Worm (Caenorhabditis elegans) whole organism, L3 larva: Measurements from ENCODE around the gene mks-3.
A peak's percentile ranks its signal among the peaks of the same experiment; 100 is the strongest.

Experiments
- R02D3.7 ChIP-seq: fragments of 150-350 bp; optimal IDR thresholded peaks from 2 replicates; lab custom pipeline; 2014; ENCODE audit warnings: missing biosample characterization, missing genetic modification characterization
- ama-1 ChIP-seq: fragments of 150-350 bp; optimal IDR thresholded peaks from 2 replicates; lab custom pipeline; 2018
- ceh-16 ChIP-seq: sonication (generic microtip); optimal IDR thresholded peaks from 2 replicates; lab custom pipeline; 2017; ENCODE audit warnings: missing biosample characterization, missing genetic modification characterization
- ceh-82 ChIP-seq: fragments of 150-350 bp; optimal IDR thresholded peaks from 2 replicates; lab custom pipeline; 2014; ENCODE audit warnings: missing biosample characterization, missing genetic modification characterization
- daf-12 ChIP-seq: fragments of 150-350 bp; optimal IDR thresholded peaks from 2 replicates; lab custom pipeline; 2014; ENCODE audit warnings: missing biosample characterization, missing genetic modification reagents, missing genetic modification characterization
- egl-27 ChIP-seq: sonication (generic microtip); optimal IDR thresholded peaks from 4 replicates; lab custom pipeline; 2017; ENCODE audit warnings: missing biosample characterization, missing genetic modification reagents, missing genetic modification characterization
- egl-5 ChIP-seq: fragments of 150-350 bp; optimal IDR thresholded peaks from 2 replicates; lab custom pipeline; 2017; ENCODE audit warnings: missing biosample characterization, missing genetic modification reagents, missing genetic modification characterization, inconsistent platforms
- elt-1 ChIP-seq: fragments of 150-350 bp; optimal IDR thresholded peaks from 2 replicates; lab custom pipeline; 2014; ENCODE audit warnings: missing biosample characterization, missing genetic modification characterization
- elt-2 ChIP-seq: sonication (generic microtip); optimal IDR thresholded peaks from 2 replicates; lab custom pipeline; 2016; ENCODE audit warnings: missing genetic modification reagents, mild to moderate bottlenecking, missing genetic modification characterization, missing compliant biosample characterization
- fkh-2 ChIP-seq: fragments of 150-350 bp; optimal IDR thresholded peaks from 2 replicates; lab custom pipeline; 2014; ENCODE audit warnings: missing biosample characterization, missing genetic modification reagents, missing genetic modification characterization
- hmg-11 ChIP-seq: sonication (generic microtip); optimal IDR thresholded peaks from 2 replicates; lab custom pipeline; 2016; ENCODE audit warnings: missing genetic modification characterization, missing compliant biosample characterization
- jun-1 ChIP-seq: fragments of 150-350 bp; optimal IDR thresholded peaks from 2 replicates; lab custom pipeline; 2014; ENCODE audit warnings: missing biosample characterization, missing genetic modification reagents, missing genetic modification characterization
- lin-15B ChIP-seq: fragments of 150-350 bp; optimal IDR thresholded peaks from 2 replicates; lab custom pipeline; 2014; ENCODE audit warnings: missing biosample characterization, missing genetic modification characterization
- mdl-1 ChIP-seq: fragments of 150-350 bp; optimal IDR thresholded peaks from 2 replicates; lab custom pipeline; 2014; ENCODE audit warnings: missing biosample characterization, missing genetic modification characterization
- mml-1 ChIP-seq: fragments of 150-350 bp; sonication (generic microtip); optimal IDR thresholded peaks from 3 replicates; lab custom pipeline; 2014; ENCODE audit warnings: missing biosample characterization, missing genetic modification characterization
- nfya-1 ChIP-seq: sonication (generic microtip); optimal IDR thresholded peaks from 2 replicates; lab custom pipeline; 2017; ENCODE audit warnings: missing genetic modification characterization, mild to moderate bottlenecking, missing compliant biosample characterization, antibody characterized with exemption, moderate library complexity; ENCODE audit not compliant: insufficient read depth
- nhr-11 ChIP-seq: fragments of 150-350 bp; optimal IDR thresholded peaks from 2 replicates; lab custom pipeline; 2014; ENCODE audit warnings: missing biosample characterization, missing genetic modification characterization
- nhr-23 ChIP-seq: fragments of 150-350 bp; optimal IDR thresholded peaks from 2 replicates; lab custom pipeline; 2014; ENCODE audit warnings: missing biosample characterization, missing genetic modification reagents, missing genetic modification characterization
- nhr-28 ChIP-seq: fragments of 150-350 bp; optimal IDR thresholded peaks from 2 replicates; lab custom pipeline; 2014; ENCODE audit warnings: missing biosample characterization, missing genetic modification characterization
- nhr-43 ChIP-seq: sonication (generic microtip); optimal IDR thresholded peaks from 2 replicates; lab custom pipeline; 2016; ENCODE audit warnings: mild to moderate bottlenecking, missing genetic modification characterization, missing compliant biosample characterization; ENCODE audit not compliant: poor library complexity, severe bottlenecking
- nhr-67 ChIP-seq: fragments of 150-350 bp; optimal IDR thresholded peaks from 2 replicates; lab custom pipeline; 2014; ENCODE audit warnings: missing biosample characterization, missing genetic modification characterization
- nhr-76 ChIP-seq: fragments of 150-350 bp; sonication (generic microtip); optimal IDR thresholded peaks from 5 replicates; lab custom pipeline; 2014; ENCODE audit warnings: missing biosample characterization, missing genetic modification characterization
- pha-4 ChIP-seq: fragments of 150-350 bp; optimal IDR thresholded peaks from 2 replicates; lab custom pipeline; 2014; ENCODE audit warnings: missing biosample characterization, missing genetic modification reagents, missing genetic modification characterization
- pqm-1 ChIP-seq: fragments of 150-350 bp; optimal IDR thresholded peaks from 2 replicates; lab custom pipeline; 2017; ENCODE audit warnings: missing biosample characterization, missing genetic modification characterization, inconsistent platforms
- sea-2 ChIP-seq: fragments of 150-350 bp; sonication (generic microtip); optimal IDR thresholded peaks from 4 replicates; lab custom pipeline; 2014; ENCODE audit warnings: missing biosample characterization, missing genetic modification reagents, missing genetic modification characterization
- snpc-4 ChIP-seq: fragments of 150-350 bp; optimal IDR thresholded peaks from 2 replicates; lab custom pipeline; 2014; ENCODE audit warnings: missing biosample characterization, missing genetic modification characterization
- tbx-2 ChIP-seq: sonication (generic microtip); optimal IDR thresholded peaks from 2 replicates; lab custom pipeline; 2016; ENCODE audit warnings: mild to moderate bottlenecking, missing genetic modification characterization, missing compliant biosample characterization
- unc-39 ChIP-seq: sonication (generic microtip); optimal IDR thresholded peaks from 4 replicates; lab custom pipeline; 2017; ENCODE audit warnings: missing biosample characterization, missing genetic modification characterization
- unc-62 ChIP-seq: fragments of 150-350 bp; sonication (generic microtip); optimal IDR thresholded peaks from 4 replicates; lab custom pipeline; 2014; ENCODE audit warnings: missing biosample characterization, missing genetic modification reagents, missing genetic modification characterization
- zag-1 ChIP-seq: fragments of 150-350 bp; optimal IDR thresholded peaks from 2 replicates; lab custom pipeline; 2014; ENCODE audit warnings: missing biosample characterization, missing genetic modification characterization
- ztf-11 ChIP-seq: fragments of 150-350 bp; optimal IDR thresholded peaks from 2 replicates; lab custom pipeline; 2014; ENCODE audit warnings: missing biosample characterization, missing genetic modification characterization

mks-3 gene

ce11 chrII:7624272-7624671 lies 40.8 kb upstream of the mks-3 start:
- TF ChIP-seq hmg-11 (tag; lab: Kevin White, UChicago): no peak
- TF ChIP-seq zag-1 (tag; lab: Kevin White, UChicago): no peak
- no peak for TF ChIP-seq elt-1 (tag; lab: Kevin White, UChicago)
- no peak for TF ChIP-seq jun-1 (tag; lab: Kevin White, UChicago)
- no peak for TF ChIP-seq pqm-1 (tag; lab: Kevin White, UChicago)
- TF ChIP-seq lin-15B (tag; lab: Kevin White, UChicago): no peak
- no peak for TF ChIP-seq fkh-2 (tag; lab: Kevin White, UChicago)
- TF ChIP-seq ztf-11 (tag; lab: Kevin White, UChicago): no peak
- TF ChIP-seq unc-62 (GFP tag; lab: Kevin White, UChicago): no peak
- TF ChIP-seq R02D3.7 (tag; lab: Kevin White, UChicago): no peak
- TF ChIP-seq nhr-67: no peak
- no peak for TF ChIP-seq ceh-82 (tag; lab: Kevin White, UChicago)
- TF ChIP-seq egl-5 (tag; lab: Kevin White, UChicago): no peak
- no peak for TF ChIP-seq daf-12
- no peak for TF ChIP-seq ama-1 (lab: Kevin White, UChicago)
- TF ChIP-seq mdl-1 (tag; lab: Kevin White, UChicago): no peak
- TF ChIP-seq nhr-11 (tag; lab: Kevin White, UChicago): no peak
- TF ChIP-seq nhr-23 (tag; lab: Kevin White, UChicago): no peak
- TF ChIP-seq mml-1 (tag; lab: Kevin White, UChicago): no peak

DNA sequence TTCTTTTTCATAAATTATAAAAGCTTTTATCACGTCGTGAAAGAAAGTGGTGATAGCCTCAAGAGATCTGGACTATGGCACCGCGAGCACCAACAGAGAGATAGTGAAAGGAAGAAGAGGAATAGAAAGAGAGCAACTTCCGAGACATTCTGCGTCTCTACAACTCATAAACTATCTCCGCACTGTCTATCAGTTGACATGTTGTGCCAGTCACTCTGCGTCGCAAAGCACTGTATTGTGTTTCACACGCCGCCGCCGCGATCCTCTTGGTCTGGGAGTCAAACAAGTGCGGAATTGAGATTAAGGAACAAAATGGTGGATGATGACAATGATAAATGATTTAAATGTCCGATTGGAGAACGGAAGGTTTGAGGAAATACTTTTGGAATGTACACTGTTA lies 40.0 kb upstream of the mks-3 start:
- peak; percentile 7 for TF ChIP-seq nfya-1
- TF ChIP-seq ztf-11 (tag; lab: Kevin White, UChicago): no peak
- TF ChIP-seq jun-1 (tag; lab: Kevin White, UChicago): peak; percentile 43
- peak; percentile 76 for TF ChIP-seq elt-2 (tag; lab: Kevin White, UChicago)
- peak; percentile 38 for TF ChIP-seq pqm-1 (tag; lab: Kevin White, UChicago)
- TF ChIP-seq nhr-76 (tag; lab: Kevin White, UChicago): no peak
- peak; percentile 70 for TF ChIP-seq pha-4
- no peak for TF ChIP-seq sea-2
- no peak for TF ChIP-seq unc-39 (tag; lab: Kevin White, UChicago)
- TF ChIP-seq tbx-2 (tag; lab: Kevin White, UChicago): no peak
- TF ChIP-seq, all 47 proteins: peak for 5

DNA sequence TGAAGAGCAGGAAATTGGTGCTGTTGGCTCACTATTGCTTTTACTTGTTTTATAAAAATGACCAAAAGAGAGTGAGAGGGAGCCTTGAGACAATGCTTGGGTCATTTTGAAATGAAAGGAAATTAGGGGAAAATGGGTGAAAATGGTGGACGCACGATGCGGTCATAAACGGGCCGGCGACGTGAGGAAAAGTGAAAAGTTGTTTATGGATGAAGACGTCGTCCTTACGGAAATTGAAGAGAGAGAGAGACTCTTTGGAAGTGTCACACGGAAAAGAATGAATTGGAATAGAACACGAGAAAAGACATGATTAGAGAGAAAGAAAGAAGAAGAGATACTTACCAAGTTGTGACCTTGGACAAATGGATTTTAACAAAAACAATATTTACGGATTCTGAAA lies 38.1 kb upstream of the mks-3 start:
- peak; percentile 36 for TF ChIP-seq nhr-23 (tag; lab: Kevin White, UChicago)
- no peak for TF ChIP-seq ama-1 (lab: Kevin White, UChicago)

DNA sequence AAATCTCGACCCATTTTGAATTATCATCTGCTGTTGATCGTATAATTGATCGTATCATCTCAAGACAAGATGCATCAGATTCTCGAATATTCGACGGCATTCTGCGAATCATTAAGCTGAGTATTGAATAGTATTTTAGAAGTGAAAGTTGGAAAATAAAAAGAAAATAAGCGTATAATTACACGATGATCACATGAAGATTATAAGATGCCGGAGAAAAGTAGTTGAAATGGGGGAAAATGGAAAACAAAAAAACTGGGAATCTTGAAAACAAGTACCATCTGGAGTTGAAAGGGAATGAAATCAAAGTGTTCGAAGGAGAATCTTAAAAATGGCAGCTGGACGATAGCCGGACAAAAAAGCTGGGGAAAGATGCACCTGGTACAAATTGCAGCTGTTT lies 37.0 kb upstream of the mks-3 start, which contains the start of gene R07G3.8:
Gene R07G3.8 (minus strand): TSS at position 101 of the 400 bp plus-strand sequence.
- TF ChIP-seq unc-62 (GFP tag; lab: Kevin White, UChicago) (no peak), nhr-28 (no peak), fkh-2 (tag; lab: Kevin White, UChicago) (no peak), ceh-16 (tag; lab: Kevin White, UChicago) (no peak), ztf-11 (tag; lab: Kevin White, UChicago) (no peak), nhr-67 (no peak), nhr-43 (no peak), snpc-4 (no peak), unc-39 (tag; lab: Kevin White, UChicago) (no peak), egl-27 (no peak), elt-1 (tag; lab: Kevin White, UChicago) (no peak)

- no peak for TF ChIP-seq egl-27
- peak; percentile 5 for TF ChIP-seq pha-4
- TF ChIP-seq elt-2 (tag; lab: Kevin White, UChicago): peak; percentile 37
- peak; percentile 52 for TF ChIP-seq pqm-1 (tag; lab: Kevin White, UChicago)
- TF ChIP-seq nhr-23 (tag; lab: Kevin White, UChicago): no peak
Observed at ce11 chrII:7618212-7618611, 34.8 kb upstream of the mks-3 start.

ce11 chrII:7616141-7616540 lies 32.7 kb upstream of the mks-3 start, which contains the start of gene cdc-42:
Gene cdc-42, plus strand, starts transcription at chrII:7616452.
- no peak for TF ChIP-seq pqm-1 (tag; lab: Kevin White, UChicago)
- TF ChIP-seq ama-1 (lab: Kevin White, UChicago): peak; percentile 16
- TF ChIP-seq fkh-2 (tag; lab: Kevin White, UChicago): no peak
